Worm (Caenorhabditis elegans) whole organism, mixed stage, embryonic: ENCODE measurements around the gene pes-9.

Source experiments
- ceh-83 ChIP-seq: fragments of 200-800 bp; sonication (Bioruptor generic); optimal IDR thresholded peaks from 2 replicates; lab custom pipeline; 2018; ENCODE audit warnings: mild to moderate bottlenecking, missing genetic modification characterization, missing compliant biosample characterization
- ces-1 ChIP-seq: fragments of 150-350 bp; optimal IDR thresholded peaks from 2 replicates; lab custom pipeline; 2014; ENCODE audit warnings: missing biosample characterization, missing genetic modification reagents, missing genetic modification characterization
- elt-3 ChIP-seq: fragments of 150-350 bp; optimal IDR thresholded peaks from 2 replicates; lab custom pipeline; 2014; ENCODE audit warnings: missing biosample characterization, missing genetic modification characterization
- lsy-2 ChIP-seq: fragments of 150-350 bp; optimal IDR thresholded peaks from 2 replicates; lab custom pipeline; 2014; ENCODE audit warnings: missing biosample characterization, missing genetic modification characterization
- nhr-237 ChIP-seq: fragments of 150-350 bp; optimal IDR thresholded peaks from 2 replicates; lab custom pipeline; 2014; ENCODE audit warnings: missing biosample characterization, missing genetic modification characterization
- snpc-4 ChIP-seq: fragments of 150-350 bp; optimal IDR thresholded peaks from 2 replicates; lab custom pipeline; 2014; ENCODE audit warnings: missing biosample characterization, missing genetic modification characterization
- unc-62 ChIP-seq: fragments of 150-350 bp; optimal IDR thresholded peaks from 2 replicates; lab custom pipeline; 2014; ENCODE audit warnings: missing biosample characterization, missing genetic modification reagents, missing genetic modification characterization

DNA sequence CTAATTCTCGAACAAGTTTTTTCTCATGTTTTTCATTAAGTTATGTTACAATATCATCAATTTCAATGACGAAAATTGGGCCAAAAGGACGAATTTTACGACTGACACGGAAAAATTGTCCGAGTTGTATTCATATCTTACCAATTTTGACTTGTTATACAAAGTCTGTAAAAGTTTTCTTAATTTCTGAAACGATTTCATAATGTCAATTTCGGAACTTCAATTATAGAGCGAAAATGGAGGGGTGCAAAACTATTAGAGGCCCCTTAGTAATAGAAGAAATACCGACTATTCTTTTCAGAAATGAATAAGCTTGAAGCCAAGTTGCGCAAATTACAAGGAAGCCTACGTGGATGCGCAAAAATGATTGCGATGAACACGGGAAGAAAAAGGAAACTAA is 34.8 kb upstream of the pes-9 start, which contains the start of gene F43D2.3:
- TF ChIP-seq lsy-2 (tag; lab: Kevin White, UChicago) (no peak), ces-1 (GFP tag; lab: Kevin White, UChicago) (no peak), nhr-237 (tag; lab: Kevin White, UChicago) (no peak), snpc-4 (no peak), unc-62 (no peak), elt-3 (tag; lab: Kevin White, UChicago) (no peak), ceh-83 (GFP tag; lab: Kevin White, UChicago) (no peak)
